Worm (Caenorhabditis elegans): ENCODE measurements around the gene cnc-10.

cnc-10 gene

ce11 chrV:11228653-11229173 lies 45.7 kb downstream of the cnc-10 start, which contains the start of gene pqn-70:
TSS of gene pqn-70 (minus strand) at chrV:11228703.
- no peak for TF ChIP-seq ztf-1 (GFP tag; conservative IDR thresholded peaks at IDR 0.05)
- TF ChIP-seq unc-62 (GFP tag; optimal IDR thresholded peaks at IDR 0.05) = no peak
- peak; percentile 91 for TF ChIP-seq lin-11 (tag; optimal IDR thresholded peaks at IDR 0.05)
- peak; percentile 87 for TF ChIP-seq sma-9 (GFP tag; optimal IDR thresholded peaks at IDR 0.05)
- TF ChIP-seq sma-9 (tag; optimal IDR thresholded peaks at IDR 0.05) = no peak
- peak; percentile 29 for TF ChIP-seq Y55F3AM.14 (GFP tag; optimal IDR thresholded peaks at IDR 0.05)
- peak; percentile 92 for TF ChIP-seq C34F6.9 (tag; optimal IDR thresholded peaks at IDR 0.05)
- TF ChIP-seq egl-27 (tag; optimal IDR thresholded peaks at IDR 0.05) = peak; percentile 45
- peak; percentile 9 for TF ChIP-seq nhr-12 (tag; optimal IDR thresholded peaks at IDR 0.05)
- no peak for TF ChIP-seq skn-1 (tag; optimal IDR thresholded peaks at IDR 0.05)
- TF ChIP-seq nhr-10 (tag; optimal IDR thresholded peaks at IDR 0.05) = no peak
- peak; percentile 71 for TF ChIP-seq mab-5 (tag; optimal IDR thresholded peaks at IDR 0.05)
- TF ChIP-seq nhr-23 (tag; optimal IDR thresholded peaks at IDR 0.05) = no peak
- no peak for TF ChIP-seq dmd-4 (tag; optimal IDR thresholded peaks at IDR 0.05)
- no peak for TF ChIP-seq alr-1 (tag; optimal IDR thresholded peaks at IDR 0.05)
- no peak for TF ChIP-seq aly-2 (tag; optimal IDR thresholded peaks at IDR 0.05)
- TF ChIP-seq zag-1 (tag; optimal IDR thresholded peaks at IDR 0.05) = peak; percentile 57
- peak; percentile 67 to 92 for TF ChIP-seq lsy-2 (tag; optimal IDR thresholded peaks at IDR 0.05)
- TF ChIP-seq ceh-82 (tag; optimal IDR thresholded peaks at IDR 0.05) = peak; percentile 78
- TF ChIP-seq nhr-25 (tag; optimal IDR thresholded peaks at IDR 0.05) = peak; percentile 82
- TF ChIP-seq R02D3.7 (tag; optimal IDR thresholded peaks at IDR 0.05) = no peak
- TF ChIP-seq sma-3 (GFP tag; optimal IDR thresholded peaks at IDR 0.05) = peak; percentile 86
- TF ChIP-seq elt-3 (tag; optimal IDR thresholded peaks at IDR 0.05) = no peak
- TF ChIP-seq peb-1 (tag; optimal IDR thresholded peaks at IDR 0.05) = no peak
- TF ChIP-seq unc-39 (tag; optimal IDR thresholded peaks at IDR 0.05) = no peak
- no peak for TF ChIP-seq ztf-11 (tag; optimal IDR thresholded peaks at IDR 0.05)
- TF ChIP-seq ZK546.5 (tag; optimal IDR thresholded peaks at IDR 0.05) = no peak
- peak; percentile 37 for TF ChIP-seq ama-1 (optimal IDR thresholded peaks at IDR 0.05)
- peak; percentile 85 for TF ChIP-seq nhr-21 (tag; optimal IDR thresholded peaks at IDR 0.05)
- TF ChIP-seq elt-1 (tag; optimal IDR thresholded peaks at IDR 0.05) = no peak
- no peak for TF ChIP-seq mbf-1 (tag; optimal IDR thresholded peaks at IDR 0.05)
- TF ChIP-seq lin-13 (GFP tag; optimal IDR thresholded peaks at IDR 0.05) = peak; percentile 83
- peak; percentile 55 for TF ChIP-seq fos-1 (tag; optimal IDR thresholded peaks at IDR 0.05)
- TF ChIP-seq F13H6.1 (tag; optimal IDR thresholded peaks at IDR 0.05) = peak; percentile 84
- TF ChIP-seq nhr-129 (tag; optimal IDR thresholded peaks at IDR 0.05) = peak; percentile 81
- TF ChIP-seq sem-4 (tag; optimal IDR thresholded peaks at IDR 0.05) = peak; percentile 83
- no peak for TF ChIP-seq nhr-77 (tag; optimal IDR thresholded peaks at IDR 0.05)
- peak; percentile 89 for TF ChIP-seq crh-2 (tag; optimal IDR thresholded peaks at IDR 0.05)
- peak; percentile 77 for TF ChIP-seq blmp-1 (tag; optimal IDR thresholded peaks at IDR 0.05; ENCODE audit: insufficient read depth)
- no peak for TF ChIP-seq nhr-11 (tag; optimal IDR thresholded peaks at IDR 0.05)
- TF ChIP-seq lin-39 (tag; optimal IDR thresholded peaks at IDR 0.05) = no peak
- TF ChIP-seq ztf-4 (tag; optimal IDR thresholded peaks at IDR 0.05) = peak; percentile 59
- peak; percentile 78 for TF ChIP-seq gmeb-1 (tag; optimal IDR thresholded peaks at IDR 0.05)
- TF ChIP-seq snpc-4 (tag; optimal IDR thresholded peaks at IDR 0.05) = peak; percentile 71
- TF ChIP-seq nhr-6 (tag; optimal IDR thresholded peaks at IDR 0.05) = peak; percentile 40
- no peak for TF ChIP-seq nhr-237 (tag; optimal IDR thresholded peaks at IDR 0.05)
- peak in 1 of 2 experiments; percentile 23 for TF ChIP-seq mdl-1 (tag; optimal IDR thresholded peaks at IDR 0.05)
- no peak for TF ChIP-seq ceh-16 (tag; optimal IDR thresholded peaks at IDR 0.05)
- peak; percentile 91 for TF ChIP-seq unc-55 (GFP tag; optimal IDR thresholded peaks at IDR 0.05)

Measured in whole organism, L2 larva.